Worm (Caenorhabditis elegans) whole organism, mixed stage, embryonic: ENCODE measurements around the gene C31B8.1.

ENCODE experiments used
- ceh-39 ChIP-seq: fragments of 150-350 bp; optimal IDR thresholded peaks from 2 replicates; lab custom pipeline; 2014; ENCODE audit warnings: missing biosample characterization, missing genetic modification characterization
- drap-1 ChIP-seq: fragments of 200-800 bp; sonication (Bioruptor generic); optimal IDR thresholded peaks from 3 replicates; lab custom pipeline; 2018; ENCODE audit warnings: mild to moderate bottlenecking, missing genetic modification characterization, missing compliant biosample characterization
- nhr-28 ChIP-seq: fragments of 150-350 bp; optimal IDR thresholded peaks from 2 replicates; lab custom pipeline; 2014; ENCODE audit warnings: missing biosample characterization, missing genetic modification characterization
- snpc-4 ChIP-seq: fragments of 150-350 bp; optimal IDR thresholded peaks from 2 replicates; lab custom pipeline; 2014; ENCODE audit warnings: missing biosample characterization, missing genetic modification characterization
- tbx-8 ChIP-seq: fragments of 200-800 bp; sonication (Bioruptor generic); optimal IDR thresholded peaks from 2 replicates; lab custom pipeline; 2018; ENCODE audit warnings: mild to moderate bottlenecking, missing genetic modification characterization, moderate library complexity, missing compliant biosample characterization
- unc-39 ChIP-seq: fragments of 150-350 bp; optimal IDR thresholded peaks from 2 replicates; lab custom pipeline; 2014; ENCODE audit warnings: missing biosample characterization, missing genetic modification characterization
- unc-62 ChIP-seq: fragments of 150-350 bp; optimal IDR thresholded peaks from 2 replicates; lab custom pipeline; 2014; ENCODE audit warnings: missing biosample characterization, missing genetic modification reagents, missing genetic modification characterization

ce11 chrV:2929753-2930152 lies 1.6 kb upstream of the C31B8.1 start, which contains the start of gene C31B8.16:
- TF ChIP-seq unc-62, result no peak
- TF ChIP-seq snpc-4, result no peak
- no peak for TF ChIP-seq tbx-8
- TF ChIP-seq nhr-28, result no peak
- TF ChIP-seq drap-1 (GFP tag; lab: Kevin White, UChicago), result no peak
- no peak for TF ChIP-seq unc-39 (tag; lab: Kevin White, UChicago)
- TF ChIP-seq ceh-39 (tag; lab: Kevin White, UChicago), result no peak
